Fruit fly (Drosophila melanogaster) whole organism, embryonic: ENCODE data around the gene trx.

Experiments
- Aef1 ChIP-seq: fragments of 200-800 bp; sonication (Bioruptor generic); IDR thresholded peaks from 3 replicates; pipeline ENCODE4 v1.3.6; 2022; ENCODE audit warnings: missing biosample characterization, missing genetic modification characterization
- CG10274 ChIP-seq: fragments of 200-800 bp; sonication (Bioruptor generic); optimal IDR thresholded peaks from 3 replicates; lab custom pipeline; 2017; ENCODE audit warnings: missing biosample characterization, mild to moderate bottlenecking, missing genetic modification characterization
- CG12219 ChIP-seq: fragments of 200-800 bp; sonication (Bioruptor generic); optimal IDR thresholded peaks from 3 replicates; lab custom pipeline; 2018; ENCODE audit warnings: missing biosample characterization, mild to moderate bottlenecking, missing genetic modification characterization
- CG13296 ChIP-seq: fragments of 200-800 bp; sonication (Bioruptor generic); optimal IDR thresholded peaks from 3 replicates; lab custom pipeline; 2018; ENCODE audit warnings: missing biosample characterization, mild to moderate bottlenecking, missing genetic modification characterization
- CG17186 ChIP-seq: fragments of 200-800 bp; sonication (Bioruptor generic); optimal IDR thresholded peaks from 3 replicates; lab custom pipeline; 2017; ENCODE audit warnings: missing biosample characterization, missing genetic modification reagents, missing genetic modification characterization
- CG17328 ChIP-seq: fragments of 200-800 bp; sonication (Bioruptor generic); IDR thresholded peaks from 2 replicates; pipeline ENCODE4 v1.3.6; 2022; ENCODE audit warnings: missing biosample characterization, missing genetic modification characterization
- CG17568 ChIP-seq: fragments of 200-800 bp; sonication (Bioruptor generic); optimal IDR thresholded peaks from 2 replicates; lab custom pipeline; 2018; ENCODE audit warnings: missing biosample characterization, mild to moderate bottlenecking, missing genetic modification characterization, moderate library complexity
- CG2202 ChIP-seq: fragments of 200-800 bp; sonication (Bioruptor generic); optimal IDR thresholded peaks from 2 replicates; lab custom pipeline; 2018; ENCODE audit warnings: missing biosample characterization, mild to moderate bottlenecking, missing genetic modification characterization
- CG33213 ChIP-seq: fragments of 200-800 bp; sonication (Bioruptor generic); optimal IDR thresholded peaks from 3 replicates; lab custom pipeline; 2016; ENCODE audit warnings: missing biosample characterization, missing genetic modification characterization
- CG34376 ChIP-seq: fragments of 200-800 bp; sonication (Bioruptor generic); optimal IDR thresholded peaks from 2 replicates; lab custom pipeline; 2018; ENCODE audit warnings: missing biosample characterization, mild to moderate bottlenecking, missing genetic modification characterization
- CG3838 ChIP-seq: fragments of 200-800 bp; sonication (Bioruptor generic); optimal IDR thresholded peaks from 3 replicates; lab custom pipeline; 2016; ENCODE audit warnings: missing biosample characterization, missing genetic modification characterization
- CG3847 ChIP-seq: fragments of 200-800 bp; sonication (Bioruptor generic); IDR thresholded peaks from 2 replicates; pipeline ENCODE4 v1.3.6; 2022; ENCODE audit warnings: missing biosample characterization, missing genetic modification characterization
- CG3995 ChIP-seq: fragments of 200-800 bp; sonication (Bioruptor generic); optimal IDR thresholded peaks from 3 replicates; lab custom pipeline; 2016; ENCODE audit warnings: missing biosample characterization, missing genetic modification characterization
- CG4282 ChIP-seq: fragments of 200-800 bp; sonication (Bioruptor generic); optimal IDR thresholded peaks from 2 replicates; lab custom pipeline; 2016; ENCODE audit warnings: missing biosample characterization, missing genetic modification characterization
- CG4424 ChIP-seq: fragments of 200-800 bp; sonication (Bioruptor generic); optimal IDR thresholded peaks from 3 replicates; lab custom pipeline; 2016; ENCODE audit warnings: missing biosample characterization, missing genetic modification characterization
- CG4730 ChIP-seq: fragments of 200-800 bp; sonication (Bioruptor generic); IDR thresholded peaks from 2 replicates; pipeline ENCODE4 v1.3.6; 2022; ENCODE audit warnings: missing biosample characterization, missing genetic modification characterization
- CG6689 ChIP-seq: fragments of 200-800 bp; sonication (Bioruptor generic); IDR thresholded peaks from 2 replicates; pipeline ENCODE4 v1.3.6; 2022; ENCODE audit warnings: missing biosample characterization, missing genetic modification characterization
- CG7963 ChIP-seq: fragments of 200-800 bp; sonication (Bioruptor generic); IDR thresholded peaks from 3 replicates; pipeline ENCODE4 v1.3.6; 2022; ENCODE audit warnings: missing biosample characterization, missing genetic modification characterization; ENCODE audit not compliant: partially characterized antibody
- CG7987 ChIP-seq: fragments of 200-800 bp; sonication (Bioruptor generic); optimal IDR thresholded peaks from 2 replicates; lab custom pipeline; 2018; ENCODE audit warnings: missing biosample characterization, mild to moderate bottlenecking, missing genetic modification characterization, moderate library complexity
- CG9727 ChIP-seq: fragments of 200-800 bp; sonication (Bioruptor generic); optimal IDR thresholded peaks from 3 replicates; lab custom pipeline; 2017; ENCODE audit warnings: missing biosample characterization, mild to moderate bottlenecking, missing genetic modification characterization
- D ChIP-seq, 2 experiments: fragments of 200-800 bp in 1 of 2; fragments of >200 bp in 1 of 2; sonication (Bioruptor generic) in 1 of 2; optimal IDR thresholded peaks; 2 replicates in 1 of 2; 3 replicates in 1 of 2; lab custom pipeline; 2017; ENCODE audit warnings: mild to moderate bottlenecking in 1 of 2, missing biosample characterization in 1 of 2, missing genetic modification characterization in 1 of 2, missing genetic modification reagents in 1 of 2
- Dbx ChIP-seq: fragments of 200-800 bp; sonication (Bioruptor generic); IDR thresholded peaks from 3 replicates; pipeline ENCODE4 v1.3.6; 2022; ENCODE audit warnings: missing biosample characterization, missing genetic modification characterization
- Hr39 ChIP-seq: fragments of >200 bp; optimal IDR thresholded peaks from 2 replicates; lab custom pipeline; 2017
- Med ChIP-seq: fragments of 200-800 bp; sonication (Bioruptor generic); peaks from one replicate; lab custom pipeline; 2016; ENCODE audit warnings: missing biosample characterization, missing genetic modification characterization, mild to moderate bottlenecking, inconsistent platforms, moderate library complexity
- NC2β ChIP-seq: fragments of 200-800 bp; sonication (Bioruptor generic); optimal IDR thresholded peaks from 2 replicates; lab custom pipeline; 2016; ENCODE audit warnings: missing biosample characterization, missing genetic modification characterization
- NK7.1 ChIP-seq: fragments of 200-800 bp; sonication (Bioruptor generic); optimal IDR thresholded peaks from 3 replicates; lab custom pipeline; 2016; ENCODE audit warnings: missing biosample characterization, missing genetic modification characterization
- Oli ChIP-seq: fragments of 200-800 bp; sonication (Bioruptor generic); optimal IDR thresholded peaks from 2 replicates; lab custom pipeline; 2018; ENCODE audit warnings: missing biosample characterization, mild to moderate bottlenecking, missing genetic modification characterization, moderate library complexity
- Sox100B ChIP-seq: fragments of 200-800 bp; sonication (Bioruptor generic); optimal IDR thresholded peaks from 3 replicates; lab custom pipeline; 2018; ENCODE audit warnings: missing biosample characterization, mild to moderate bottlenecking, missing genetic modification characterization
- Ssrp ChIP-seq: fragments of 200-800 bp; sonication (Bioruptor generic); optimal IDR thresholded peaks from 2 replicates; lab custom pipeline; 2018; ENCODE audit warnings: missing biosample characterization, mild to moderate bottlenecking, missing genetic modification characterization, moderate library complexity
- Taf1 ChIP-seq: fragments of 200-800 bp; sonication (Bioruptor generic); IDR thresholded peaks from 2 replicates; pipeline ENCODE4 v1.3.6; 2022; ENCODE audit warnings: missing biosample characterization, missing genetic modification characterization
- Xrp1 ChIP-seq: fragments of 200-800 bp; sonication (Bioruptor generic); IDR thresholded peaks from 2 replicates; pipeline ENCODE4 v1.3.6; 2022; ENCODE audit warnings: missing biosample characterization, missing genetic modification characterization
- bigmax ChIP-seq: fragments of 200-800 bp; sonication (Bioruptor generic); optimal IDR thresholded peaks from 2 replicates; lab custom pipeline; 2018; ENCODE audit warnings: missing biosample characterization, mild to moderate bottlenecking, missing genetic modification characterization
- bsh ChIP-seq, 2 experiments: fragments of 200-800 bp; sonication (Bioruptor generic); optimal IDR thresholded peaks; 2 replicates each; lab custom pipeline; 2017 to 2018; ENCODE audit warnings: mild to moderate bottlenecking in 2 of 2, missing biosample characterization in 2 of 2, missing genetic modification characterization in 2 of 2, moderate library complexity in 1 of 2
- cas ChIP-seq: fragments of 200-800 bp; sonication (Bioruptor generic); IDR thresholded peaks from 2 replicates; pipeline ENCODE4 v1.3.6; 2022; ENCODE audit warnings: missing biosample characterization, missing genetic modification characterization
- ci ChIP-seq: fragments of 200-800 bp; sonication (Bioruptor generic); IDR thresholded peaks from 3 replicates; pipeline ENCODE4 v1.3.6; 2022; ENCODE audit warnings: missing biosample characterization, missing genetic modification characterization
- crp ChIP-seq, 2 experiments: fragments of 200-800 bp; sonication (Bioruptor generic); optimal IDR thresholded peaks; 2 replicates in 1 of 2; 3 replicates in 1 of 2; lab custom pipeline; 2017; ENCODE audit warnings: missing biosample characterization in 2 of 2, missing genetic modification characterization in 2 of 2, mild to moderate bottlenecking in 1 of 2, moderate library complexity in 1 of 2
- exex ChIP-seq: fragments of 200-800 bp; sonication (Bioruptor generic); optimal IDR thresholded peaks from 4 replicates; lab custom pipeline; 2018; ENCODE audit warnings: missing biosample characterization, mild to moderate bottlenecking, missing genetic modification characterization, moderate library complexity
- gsb-n ChIP-seq: fragments of 200-800 bp; sonication (Bioruptor generic); optimal IDR thresholded peaks from 3 replicates; lab custom pipeline; 2018; ENCODE audit warnings: missing biosample characterization, mild to moderate bottlenecking, missing genetic modification characterization
- hkb ChIP-seq, 2 experiments: fragments of 200-800 bp in 1 of 2; fragments of >200 bp in 1 of 2; sonication (Bioruptor generic) in 1 of 2; IDR thresholded peaks in 1 of 2; optimal IDR thresholded peaks in 1 of 2; 2 replicates each; pipeline versions ENCODE4 v1.3.6 to Lab custom; 2017 to 2022; ENCODE audit warnings: missing biosample characterization in 1 of 2, missing genetic modification characterization in 1 of 2
- nau ChIP-seq: fragments of 200-800 bp; sonication (Bioruptor generic); optimal IDR thresholded peaks from 3 replicates; lab custom pipeline; 2017; ENCODE audit warnings: missing biosample characterization, mild to moderate bottlenecking, missing genetic modification characterization, missing genetic modification reagents
- nerfin-2 ChIP-seq: fragments of 200-800 bp; sonication (Bioruptor generic); IDR thresholded peaks from 2 replicates; pipeline ENCODE4 v1.3.6; 2022; ENCODE audit warnings: missing biosample characterization, missing genetic modification characterization; ENCODE audit not compliant: partially characterized antibody
- pnt ChIP-seq: fragments of 200-800 bp; sonication (Bioruptor generic); optimal IDR thresholded peaks from 3 replicates; lab custom pipeline; 2016; ENCODE audit warnings: missing biosample characterization, missing genetic modification characterization
- prd ChIP-seq, 3 experiments: fragments of >200 bp in 2 of 3; fragments of 200-800 bp in 1 of 3; sonication (Bioruptor generic) in 1 of 3; optimal IDR thresholded peaks in 2 of 3; IDR thresholded peaks in 1 of 3; 2 replicates in 2 of 3; 3 replicates in 1 of 3; pipeline versions ENCODE4 v1.3.6 to Lab custom; 2017 to 2022; ENCODE audit warnings: missing biosample characterization in 1 of 3, missing genetic modification characterization in 1 of 3
- salm ChIP-seq: fragments of 200-800 bp; sonication (Bioruptor generic); optimal IDR thresholded peaks from 2 replicates; lab custom pipeline; 2018; ENCODE audit warnings: missing biosample characterization, mild to moderate bottlenecking, missing genetic modification characterization
- sd ChIP-seq: fragments of 200-800 bp; sonication (Bioruptor generic); optimal IDR thresholded peaks from 3 replicates; lab custom pipeline; 2018; ENCODE audit warnings: missing biosample characterization, mild to moderate bottlenecking, missing genetic modification characterization, moderate library complexity
- sob ChIP-seq: fragments of 200-800 bp; sonication (Bioruptor generic); IDR thresholded peaks from 2 replicates; pipeline ENCODE4 v1.3.6; 2022; ENCODE audit warnings: missing biosample characterization, missing genetic modification characterization

The trx gene

dm6 chr3R:14311027-14311426 lies 24.3 kb upstream of the trx start (continued):
- TF ChIP-seq cas (no peak), CG2202 (tag; lab: Kevin White, UChicago) (no peak), CG3995 (GFP tag; lab: Kevin White, UChicago) (no peak), CG7987 (GFP tag; lab: Kevin White, UChicago) (no peak), Ssrp (tag; lab: Kevin White, UChicago) (no peak), gsb-n (no peak), CG10274 (GFP tag; lab: Kevin White, UChicago) (no peak), CG7963 (GFP tag; lab: Robert Waterston, UW) (no peak), exex (tag; lab: Kevin White, UChicago) (no peak), hkb (optimal IDR thresholded peaks at IDR 0.05; lab: Kevin White, UChicago) (no peak), hkb (GFP tag; IDR thresholded peaks at IDR 0.05; lab: Robert Waterston, UW) (peak; percentile 45; the same call in 1 of the 2 replicates)
- TF ChIP-seq, all 482 proteins: peak for 68

- TF ChIP-seq sd = peak; percentile 47
- TF ChIP-seq bigmax = no peak
Observed at dm6 chr3R:14310062-14310461, 23.4 kb upstream of the trx start, which contains the start of gene CG31321. TSS of gene CG31321 (plus strand) at chr3R:14310362.

- peak; percentile 48 for TF ChIP-seq CG4424 (GFP tag; lab: Kevin White, UChicago)
- no peak for TF ChIP-seq CG4730 (GFP tag; lab: Robert Waterston, UW)
- TF ChIP-seq Xrp1 (GFP tag; lab: Robert Waterston, UW) = peak; percentile 26; the same call in 1 of the 2 replicates
- peak; percentile 37; the same call in 1 of the 3 replicates for TF ChIP-seq Aef1 (GFP tag; lab: Robert Waterston, UW)
- TF ChIP-seq prd (optimal IDR thresholded peaks at IDR 0.05; lab: Kevin White, UChicago) = no peak
- TF ChIP-seq prd (GFP tag; IDR thresholded peaks at IDR 0.05; lab: Robert Waterston, UW) = peak; percentile 46; the same call in 1 of the 3 replicates
- peak; percentile 42 for TF ChIP-seq CG6689 (GFP tag; lab: Robert Waterston, UW)
- TF ChIP-seq CG17328 (GFP tag; lab: Robert Waterston, UW) = no peak
- no peak; the same call in 1 of the 2 replicates for TF ChIP-seq CG3847
- no peak for TF ChIP-seq hkb (optimal IDR thresholded peaks at IDR 0.05; lab: Kevin White, UChicago)
- TF ChIP-seq hkb (GFP tag; IDR thresholded peaks at IDR 0.05; lab: Robert Waterston, UW) = no peak
- TF ChIP-seq CG9727 = peak; percentile 53
- TF ChIP-seq D (optimal IDR thresholded peaks at IDR 0.05; lab: Kevin White, UChicago) = no peak
- no peak for TF ChIP-seq D (GFP tag; optimal IDR thresholded peaks at IDR 0.05; lab: Kevin White, UChicago)
- TF ChIP-seq CG13296 = no peak
- TF ChIP-seq Oli (tag; lab: Kevin White, UChicago) = peak; percentile 22
- TF ChIP-seq CG33213 (GFP tag; lab: Kevin White, UChicago) = no peak
- TF ChIP-seq pnt (GFP tag; lab: Kevin White, UChicago) = no peak
- TF ChIP-seq CG12219 (GFP tag; lab: Kevin White, UChicago) = no peak
- no peak for TF ChIP-seq ci
- TF ChIP-seq Taf1 = no peak
- no peak for TF ChIP-seq Sox100B (GFP tag; lab: Kevin White, UChicago)
- TF ChIP-seq nau (GFP tag; lab: Kevin White, UChicago) = no peak
- TF ChIP-seq CG4282 = no peak
- TF ChIP-seq NK7.1 = no peak
- no peak for TF ChIP-seq sob (GFP tag; lab: Robert Waterston, UW)
- no peak for TF ChIP-seq Med
- TF ChIP-seq CG3838 = no peak
- TF ChIP-seq CG17568 (GFP tag; lab: Kevin White, UChicago) = no peak
- no peak for TF ChIP-seq Hr39 (lab: Kevin White, UChicago)
- no peak for TF ChIP-seq salm (tag; lab: Kevin White, UChicago)
- TF ChIP-seq CG17186 (GFP tag; lab: Kevin White, UChicago) = no peak
- no peak for TF ChIP-seq CG34376
- 0 out of 3 replicates have a peak, but pooled peaks have one; percentile 13 for TF ChIP-seq Dbx
- TF ChIP-seq crp (GFP tag; optimal IDR thresholded peaks at IDR 0.05; lab: Kevin White, UChicago) = no peak
- TF ChIP-seq bsh (GFP tag; optimal IDR thresholded peaks at IDR 0.05; lab: Kevin White, UChicago) = no peak
- no peak for TF ChIP-seq NC2β (GFP tag; lab: Kevin White, UChicago)
- TF ChIP-seq nerfin-2 (GFP tag; lab: Robert Waterston, UW) = no peak
Observed at dm6 chr3R:14308801-14309217, 22.1 kb upstream of the trx start, which contains the start of gene Polr2I. TSS of gene Polr2I (plus strand) at chr3R:14309089.
